Worm (Caenorhabditis elegans) whole organism, L4/young adult: ENCODE results near the gene H01G02.4.

Source experiments
- W03F9.2 ChIP-seq: fragments of 150-350 bp; optimal IDR thresholded peaks from 2 replicates; lab custom pipeline; 2014; ENCODE audit warnings: missing biosample characterization, missing genetic modification characterization
- dao-5 ChIP-seq: sonication (generic microtip); optimal IDR thresholded peaks from 2 replicates; lab custom pipeline; 2016; ENCODE audit warnings: missing genotype, missing genetic modification characterization, moderate library complexity, missing compliant biosample characterization
- him-1 ChIP-seq: sonication (generic microtip); optimal IDR thresholded peaks from 2 replicates; lab custom pipeline; 2016; ENCODE audit warnings: missing genotype, missing genetic modification reagents, missing genetic modification characterization, missing compliant biosample characterization

- TF ChIP-seq him-1 (tag; lab: Kevin White, UChicago) (no peak), W03F9.2 (tag; lab: Kevin White, UChicago) (no peak), dao-5 (tag; lab: Kevin White, UChicago) (no peak)
Measured at ce11 chrIV:11803044-11803443, at the start of gene H01G02.4.
